Fruit fly (Drosophila melanogaster): ENCODE measurements around the gene CG15747.
A peak's percentile ranks its signal among the peaks of the same experiment; 100 is the strongest.

The CG15747 gene

DNA sequence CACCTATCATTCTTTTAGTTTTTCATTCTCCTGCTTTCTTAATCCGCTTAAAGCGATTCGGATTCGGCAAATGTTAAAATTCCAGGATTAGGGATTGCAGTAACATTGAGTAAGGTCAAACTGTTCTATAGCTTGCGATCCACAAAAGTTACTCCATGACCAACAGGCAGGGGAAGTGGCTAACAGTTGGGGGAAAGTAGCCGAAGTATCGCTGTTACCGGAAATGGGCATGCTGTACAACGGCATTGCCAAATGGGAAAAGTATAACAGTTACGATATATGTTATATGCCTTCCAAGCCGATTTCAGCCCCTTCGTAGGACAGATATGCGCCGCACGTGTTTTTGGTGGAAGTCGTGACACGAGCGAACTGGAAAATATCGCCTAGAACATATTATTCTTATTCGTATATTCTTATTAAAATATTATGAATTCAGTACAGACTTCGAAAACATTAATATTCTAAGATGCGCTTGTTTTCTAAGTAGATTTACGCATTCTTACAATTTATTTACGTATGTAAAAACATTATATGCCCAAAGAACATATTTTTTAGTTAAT is 20.2 kb downstream of the CG15747 start (continued):
- TF ChIP-seq CG42726 (GFP tag; IDR thresholded peaks at IDR 0.05; ENCODE audit: partially characterized antibody) (peak; percentile 50; the same call in 1 of the 2 replicates), Pdp1 (GFP tag; optimal IDR thresholded peaks at IDR 0.05) (no peak), CG34224 (GFP tag; IDR thresholded peaks at IDR 0.05; ENCODE audit: partially characterized antibody) (peak; percentile 25; the same call in 2 of the 3 replicates), CG18619 (GFP tag; optimal IDR thresholded peaks at IDR 0.05) (no peak), CG17361 (GFP tag; IDR thresholded peaks at IDR 0.05) (no peak), zf30C (GFP tag; optimal IDR thresholded peaks at IDR 0.05) (no peak), sima (GFP tag; optimal IDR thresholded peaks at IDR 0.05) (no peak), ara (GFP tag; IDR thresholded peaks at IDR 0.05) (no peak), vnd (GFP tag; IDR thresholded peaks at IDR 0.05; ENCODE audit: partially characterized antibody) (peak; percentile 35; the same call in 1 of the 3 replicates), CG17829 (tag; optimal IDR thresholded peaks at IDR 0.05) (no peak), CG31441 (GFP tag; IDR thresholded peaks at IDR 0.05) (no peak), CG4617 (GFP tag; optimal IDR thresholded peaks at IDR 0.05; ENCODE audit: borderline replicate concordance) (no peak), CG7928 (GFP tag; optimal IDR thresholded peaks at IDR 0.05) (no peak), pfk (GFP tag; optimal IDR thresholded peaks at IDR 0.05) (no peak), Nf-YC (tag; optimal IDR thresholded peaks at IDR 0.05) (peak; percentile 32), CG4820 (GFP tag; optimal IDR thresholded peaks at IDR 0.05) (no peak), CG31388 (GFP tag; optimal IDR thresholded peaks at IDR 0.05) (no peak), Antp (GFP tag; optimal IDR thresholded peaks at IDR 0.05) (no peak), h (optimal IDR thresholded peaks at IDR 0.05) (no peak), HLH4C (GFP tag; IDR thresholded peaks at IDR 0.05; ENCODE audit: partially characterized antibody) (peak; percentile 50), Dek (tag; optimal IDR thresholded peaks at IDR 0.05) (no peak), Dbx (GFP tag; IDR thresholded peaks at IDR 0.05) (no peak), dmrt99B (tag; optimal IDR thresholded peaks at IDR 0.05) (no peak), Rx (GFP tag; IDR thresholded peaks at IDR 0.05) (no peak), eyg (GFP tag; optimal IDR thresholded peaks at IDR 0.05) (no peak), CG11085 (GFP tag; IDR thresholded peaks at IDR 0.05) (no peak), unpg (GFP tag; optimal IDR thresholded peaks at IDR 0.05) (no peak), CG10431 (GFP tag; optimal IDR thresholded peaks at IDR 0.05) (no peak), MTF-1 (GFP tag; optimal IDR thresholded peaks at IDR 0.05; ENCODE audit: borderline replicate concordance) (no peak), CG16863 (GFP tag; optimal IDR thresholded peaks at IDR 0.05) (no peak), dati (GFP tag; IDR thresholded peaks at IDR 0.05) (no peak), oc (tag; optimal IDR thresholded peaks at IDR 0.05) (no peak), CG14965 (GFP tag; optimal IDR thresholded peaks at IDR 0.05; ENCODE audit: borderline replicate concordance) (no peak), CG16813 (GFP tag; IDR thresholded peaks at IDR 0.05; ENCODE audit: partially characterized antibody) (peak; percentile 68), CG2875 (GFP tag; optimal IDR thresholded peaks at IDR 0.05) (no peak), psq (GFP tag; optimal IDR thresholded peaks at IDR 0.05) (no peak), chm (GFP tag; IDR thresholded peaks at IDR 0.05) (no peak), hb (GFP tag; IDR thresholded peaks at IDR 0.05; ENCODE audit: partially characterized antibody) (peak; percentile 47; the same call in 1 of the 3 replicates), sim (GFP tag; IDR thresholded peaks at IDR 0.05) (no peak), CG14860 (GFP tag; IDR thresholded peaks at IDR 0.05; ENCODE audit: partially characterized antibody) (0 out of 3 replicates have a peak, but pooled peaks have one; percentile 45), B-H2 (GFP tag; optimal IDR thresholded peaks at IDR 0.05) (no peak), CG3726 (GFP tag; IDR thresholded peaks at IDR 0.05) (no peak), Poxn (GFP tag; IDR thresholded peaks at IDR 0.05) (no peak), pnt (GFP tag; optimal IDR thresholded peaks at IDR 0.05) (no peak), ash1 (GFP tag; optimal IDR thresholded peaks at IDR 0.05) (no peak), Dip2 (GFP tag; IDR thresholded peaks at IDR 0.05) (no peak), tna (GFP tag; IDR thresholded peaks at IDR 0.05; ENCODE audit: partially characterized antibody) (peak; percentile 21; the same call in 1 of the 2 replicates), grn (GFP tag; optimal IDR thresholded peaks at IDR 0.05) (no peak), tx (GFP tag; optimal IDR thresholded peaks at IDR 0.05) (no peak), Blimp-1 (GFP tag; optimal IDR thresholded peaks at IDR 0.05) (no peak)
